Fruit fly (Drosophila melanogaster) whole organism, embryonic: ENCODE results near the gene hng2.

Experiments used
- B-H1 ChIP-seq: fragments of 200-800 bp; sonication (Bioruptor generic); IDR thresholded peaks from 3 replicates; pipeline ENCODE4 v1.3.6; 2022; ENCODE audit warnings: missing biosample characterization, missing genetic modification characterization
- Bteb2 ChIP-seq: fragments of 200-800 bp; sonication (Bioruptor generic); optimal IDR thresholded peaks from 2 replicates; lab custom pipeline; 2016; ENCODE audit warnings: missing biosample characterization, missing genetic modification characterization
- CG10147 ChIP-seq: fragments of 200-800 bp; sonication (Bioruptor generic); optimal IDR thresholded peaks from 2 replicates; lab custom pipeline; 2019; ENCODE audit warnings: missing biosample characterization, mild to moderate bottlenecking, missing genetic modification characterization, moderate library complexity
- CG10267 ChIP-seq: fragments of 200-800 bp; sonication (Bioruptor generic); optimal IDR thresholded peaks from 2 replicates; lab custom pipeline; 2018; ENCODE audit warnings: missing biosample characterization, mild to moderate bottlenecking, missing genetic modification characterization, moderate library complexity
- CG10654 ChIP-seq: fragments of 200-800 bp; sonication (Bioruptor generic); optimal IDR thresholded peaks from 2 replicates; lab custom pipeline; 2016; ENCODE audit warnings: missing biosample characterization, missing genetic modification characterization
- CG12659 ChIP-seq: fragments of 200-800 bp; sonication (Bioruptor generic); optimal IDR thresholded peaks from 3 replicates; lab custom pipeline; 2017; ENCODE audit warnings: mild to moderate bottlenecking, missing biosample characterization, missing genetic modification reagents, missing genetic modification characterization
- CG14710 ChIP-seq: fragments of 200-800 bp; sonication (Bioruptor generic); optimal IDR thresholded peaks from 3 replicates; lab custom pipeline; 2019; ENCODE audit warnings: missing biosample characterization, mild to moderate bottlenecking, missing genetic modification characterization, moderate library complexity
- CG16779 ChIP-seq: fragments of 200-800 bp; sonication (Bioruptor generic); IDR thresholded peaks from 2 replicates; pipeline ENCODE4 v1.3.6; 2022; ENCODE audit warnings: missing biosample characterization, missing genetic modification characterization
- CG17186 ChIP-seq: fragments of 200-800 bp; sonication (Bioruptor generic); optimal IDR thresholded peaks from 3 replicates; lab custom pipeline; 2017; ENCODE audit warnings: missing biosample characterization, missing genetic modification reagents, missing genetic modification characterization
- CG17385 ChIP-seq: fragments of 200-800 bp; sonication (Bioruptor generic); optimal IDR thresholded peaks from 3 replicates; lab custom pipeline; 2018; ENCODE audit warnings: missing biosample characterization, mild to moderate bottlenecking, missing genetic modification characterization
- CG32772 ChIP-seq: fragments of 200-800 bp; sonication (Bioruptor generic); IDR thresholded peaks from 2 replicates; pipeline ENCODE4 v1.3.6; 2022; ENCODE audit warnings: missing biosample characterization, missing genetic modification characterization
- CG4360 ChIP-seq: fragments of 200-800 bp; sonication (Bioruptor generic); IDR thresholded peaks from 2 replicates; pipeline ENCODE4 v1.3.6; 2022; ENCODE audit warnings: missing biosample characterization, missing genetic modification characterization
- CG4707 ChIP-seq: fragments of 200-800 bp; sonication (Bioruptor generic); optimal IDR thresholded peaks from 2 replicates; lab custom pipeline; 2018; ENCODE audit warnings: missing biosample characterization, mild to moderate bottlenecking, missing genetic modification characterization, moderate library complexity
- CG6791 ChIP-seq: fragments of 200-800 bp; sonication (Bioruptor generic); IDR thresholded peaks from 3 replicates; pipeline ENCODE4 v1.3.6; 2022; ENCODE audit warnings: missing biosample characterization, missing genetic modification characterization; ENCODE audit not compliant: partially characterized antibody
- CG8388 ChIP-seq: fragments of 200-800 bp; sonication (Bioruptor generic); optimal IDR thresholded peaks from 2 replicates; lab custom pipeline; 2019; ENCODE audit warnings: missing biosample characterization, mild to moderate bottlenecking, missing genetic modification characterization, moderate library complexity
- CG8944 ChIP-seq: fragments of 200-800 bp; sonication (Bioruptor generic); optimal IDR thresholded peaks from 3 replicates; lab custom pipeline; 2016; ENCODE audit warnings: missing biosample characterization, missing genetic modification characterization
- CG9437 ChIP-seq: fragments of 200-800 bp; sonication (Bioruptor generic); optimal IDR thresholded peaks from 2 replicates; lab custom pipeline; 2018; ENCODE audit warnings: missing biosample characterization, mild to moderate bottlenecking, missing genetic modification characterization
- Eip74EF ChIP-seq, 2 experiments: fragments of 200-800 bp in 1 of 2; fragments of >200 bp in 1 of 2; sonication (Bioruptor generic) in 1 of 2; optimal IDR thresholded peaks; 2 replicates each; lab custom pipeline; 2017 to 2019; ENCODE audit warnings: missing biosample characterization in 2 of 2, missing genetic modification characterization in 2 of 2, mild to moderate bottlenecking in 1 of 2, moderate library complexity in 1 of 2
- HLHmδ ChIP-seq: fragments of 200-800 bp; sonication (Bioruptor generic); optimal IDR thresholded peaks from 2 replicates; lab custom pipeline; 2018; ENCODE audit warnings: missing biosample characterization, mild to moderate bottlenecking, missing genetic modification characterization, moderate library complexity
- Hand ChIP-seq: fragments of 200-800 bp; sonication (Bioruptor generic); optimal IDR thresholded peaks from 2 replicates; lab custom pipeline; 2017; ENCODE audit warnings: mild to moderate bottlenecking, missing biosample characterization, missing genetic modification reagents, missing genetic modification characterization
- Meics ChIP-seq: fragments of 200-800 bp; sonication (Bioruptor generic); optimal IDR thresholded peaks from 2 replicates; lab custom pipeline; 2017; ENCODE audit warnings: missing biosample characterization, mild to moderate bottlenecking, missing genetic modification characterization
- Oli ChIP-seq: fragments of 200-800 bp; sonication (Bioruptor generic); optimal IDR thresholded peaks from 2 replicates; lab custom pipeline; 2018; ENCODE audit warnings: missing biosample characterization, mild to moderate bottlenecking, missing genetic modification characterization, moderate library complexity
- Ravus ChIP-seq: fragments of 200-800 bp; sonication (Bioruptor generic); IDR thresholded peaks from 2 replicates; pipeline ENCODE4 v1.3.6; 2022; ENCODE audit warnings: missing biosample characterization, missing genetic modification characterization
- Side ChIP-seq: fragments of 200-800 bp; sonication (Bioruptor generic); optimal IDR thresholded peaks from 2 replicates; lab custom pipeline; 2016; ENCODE audit warnings: missing biosample characterization, missing genetic modification characterization
- Sox102F ChIP-seq: fragments of 200-800 bp; sonication (Bioruptor generic); optimal IDR thresholded peaks from 2 replicates; lab custom pipeline; 2018; ENCODE audit warnings: missing biosample characterization, mild to moderate bottlenecking, missing genetic modification characterization, moderate library complexity
- Ssrp ChIP-seq: fragments of 200-800 bp; sonication (Bioruptor generic); optimal IDR thresholded peaks from 2 replicates; lab custom pipeline; 2018; ENCODE audit warnings: missing biosample characterization, mild to moderate bottlenecking, missing genetic modification characterization, moderate library complexity
- abd-A ChIP-seq: fragments of 200-800 bp; sonication (Bioruptor generic); optimal IDR thresholded peaks from 3 replicates; lab custom pipeline; 2019; ENCODE audit warnings: missing biosample characterization, mild to moderate bottlenecking, missing genetic modification characterization, moderate library complexity
- ara ChIP-seq: fragments of 200-800 bp; sonication (Bioruptor generic); IDR thresholded peaks from 2 replicates; pipeline ENCODE4 v1.3.6; 2022; ENCODE audit warnings: missing biosample characterization, missing genetic modification characterization
- bowl ChIP-seq: fragments of 200-800 bp; sonication (Bioruptor generic); IDR thresholded peaks from 2 replicates; pipeline ENCODE4 v1.3.6; 2022; ENCODE audit warnings: missing biosample characterization, missing genetic modification characterization
- chif ChIP-seq, 2 experiments: fragments of 200-800 bp; sonication (Bioruptor generic); optimal IDR thresholded peaks; 3 replicates each; lab custom pipeline; 2016; ENCODE audit warnings: missing biosample characterization in 2 of 2, missing genetic modification characterization in 2 of 2
- crol ChIP-seq: fragments of 200-800 bp; sonication (Bioruptor generic); IDR thresholded peaks from 2 replicates; pipeline ENCODE4 v1.3.6; 2022; ENCODE audit warnings: missing biosample characterization, missing genetic modification characterization
- da ChIP-seq: fragments of 200-800 bp; sonication (Bioruptor generic); optimal IDR thresholded peaks from 2 replicates; lab custom pipeline; 2016; ENCODE audit warnings: missing biosample characterization, missing genetic modification characterization
- dmrt11E ChIP-seq: fragments of 200-800 bp; sonication (Bioruptor generic); optimal IDR thresholded peaks from 3 replicates; lab custom pipeline; 2018; ENCODE audit warnings: missing biosample characterization, mild to moderate bottlenecking, missing genetic modification characterization, moderate library complexity
- dpn ChIP-seq, 2 experiments: fragments of 200-800 bp; sonication (Bioruptor generic); optimal IDR thresholded peaks; 3 replicates each; lab custom pipeline; 2016; ENCODE audit warnings: missing biosample characterization in 2 of 2, missing genetic modification characterization in 2 of 2
- ems ChIP-seq: fragments of 200-800 bp; sonication (Bioruptor generic); optimal IDR thresholded peaks from 3 replicates; lab custom pipeline; 2016; ENCODE audit warnings: missing biosample characterization, missing genetic modification characterization
- gce ChIP-seq: fragments of 200-800 bp; sonication (Bioruptor generic); IDR thresholded peaks from 3 replicates; pipeline ENCODE4 v1.3.6; 2022; ENCODE audit warnings: missing biosample characterization, missing genetic modification characterization
- gcm ChIP-seq: fragments of 200-800 bp; sonication (Bioruptor generic); optimal IDR thresholded peaks from 2 replicates; lab custom pipeline; 2019; ENCODE audit warnings: missing biosample characterization, mild to moderate bottlenecking, missing genetic modification characterization, moderate library complexity
- hb ChIP-seq: fragments of 200-800 bp; sonication (Bioruptor generic); IDR thresholded peaks from 3 replicates; pipeline ENCODE4 v1.3.6; 2022; ENCODE audit warnings: missing biosample characterization, missing genetic modification characterization; ENCODE audit not compliant: partially characterized antibody
- lola ChIP-seq, 3 experiments: fragments of >200 bp in 2 of 3; fragments of 200-800 bp in 1 of 3; sonication (Bioruptor generic) in 1 of 3; optimal IDR thresholded peaks; 2 replicates each; lab custom pipeline; 2017 to 2019; ENCODE audit warnings: missing biosample characterization in 3 of 3, missing genetic modification characterization in 3 of 3, mild to moderate bottlenecking in 1 of 3, moderate library complexity in 1 of 3
- pnt ChIP-seq: fragments of 200-800 bp; sonication (Bioruptor generic); optimal IDR thresholded peaks from 3 replicates; lab custom pipeline; 2016; ENCODE audit warnings: missing biosample characterization, missing genetic modification characterization
- sim ChIP-seq: fragments of 200-800 bp; sonication (Bioruptor generic); IDR thresholded peaks from 2 replicates; pipeline ENCODE4 v1.3.6; 2022; ENCODE audit warnings: missing biosample characterization, missing genetic modification characterization
- sr ChIP-seq: fragments of 200-800 bp; sonication (Bioruptor generic); IDR thresholded peaks from 3 replicates; pipeline ENCODE4 v1.3.6; 2022; ENCODE audit warnings: missing biosample characterization, missing genetic modification characterization
- stwl ChIP-seq: fragments of 200-800 bp; sonication (Bioruptor generic); optimal IDR thresholded peaks from 3 replicates; lab custom pipeline; 2018; ENCODE audit warnings: missing biosample characterization, mild to moderate bottlenecking, missing genetic modification characterization, moderate library complexity
- twi ChIP-seq: fragments of 200-800 bp; optimal IDR thresholded peaks from 2 replicates; lab custom pipeline; 2019; ENCODE audit warnings: missing biosample characterization, mild to moderate bottlenecking, missing genetic modification characterization, moderate library complexity
- vfl ChIP-seq: fragments of 200-800 bp; sonication (Bioruptor generic); optimal IDR thresholded peaks from 2 replicates; lab custom pipeline; 2016; ENCODE audit warnings: missing biosample characterization, missing genetic modification characterization
- vnd ChIP-seq: fragments of 200-800 bp; sonication (Bioruptor generic); IDR thresholded peaks from 3 replicates; pipeline ENCODE4 v1.3.6; 2022; ENCODE audit warnings: missing biosample characterization, missing genetic modification characterization; ENCODE audit not compliant: partially characterized antibody
- wek ChIP-seq: fragments of 200-800 bp; sonication (Bioruptor generic); optimal IDR thresholded peaks from 3 replicates; lab custom pipeline; 2018; ENCODE audit warnings: missing biosample characterization, mild to moderate bottlenecking, missing genetic modification characterization, moderate library complexity

Gene hng2

DNA sequence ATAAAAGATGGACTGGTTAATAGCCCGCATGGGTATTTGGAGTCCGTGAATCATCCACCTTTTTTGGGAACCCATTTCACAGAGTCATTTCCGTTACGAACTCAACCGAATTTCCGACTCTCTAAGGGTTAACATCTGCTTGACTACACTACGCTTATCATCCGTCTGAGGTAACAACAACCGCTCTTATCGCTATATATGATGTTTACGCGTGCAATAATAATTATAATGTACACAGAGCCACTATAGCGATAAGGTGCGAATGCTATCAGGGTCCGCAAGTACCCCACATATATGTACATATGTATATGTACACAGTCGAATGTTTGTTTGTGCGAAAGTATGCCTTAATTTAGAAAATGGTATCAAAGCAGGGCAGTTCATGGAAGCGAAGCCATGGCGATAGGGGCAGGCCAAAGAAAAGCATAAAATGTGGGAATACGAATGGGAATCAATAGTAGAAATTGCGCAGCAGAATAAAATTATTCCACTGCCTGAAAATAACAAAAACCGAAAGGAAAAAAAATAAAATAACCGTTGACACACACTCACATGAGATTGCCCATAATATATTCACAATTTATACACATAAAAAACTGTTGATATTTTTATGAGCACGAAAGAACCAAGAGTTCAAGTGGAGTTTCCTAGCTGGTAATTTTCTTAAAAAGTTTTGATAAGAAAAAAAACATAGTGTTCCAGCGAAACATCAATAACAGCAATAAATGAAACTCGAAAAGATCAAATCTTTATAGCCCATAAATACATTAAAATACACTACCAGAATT, 4.5 kb downstream of the hng2 start:
- TF ChIP-seq sim (GFP tag; lab: Robert Waterston, UW) (0 out of 2 replicates have a peak, but pooled peaks have one; percentile 53), Meics (GFP tag; lab: Kevin White, UChicago) (peak; percentile 72), Bteb2 (GFP tag; lab: Kevin White, UChicago) (peak; percentile 69), hb (GFP tag; lab: Robert Waterston, UW) (no peak), bowl (peak; percentile 67), gce (GFP tag; lab: Robert Waterston, UW) (peak; percentile 84), Eip74EF (GFP tag; optimal IDR thresholded peaks at IDR 0.05; lab: Kevin White, UChicago) (peak in 1 of 2 experiments; percentile 65), CG32772 (GFP tag; lab: Robert Waterston, UW) (peak; percentile 60), CG6791 (no peak), Hand (GFP tag; lab: Kevin White, UChicago) (peak; percentile 85), CG16779 (GFP tag; lab: Robert Waterston, UW) (peak; percentile 81), CG4707 (GFP tag; lab: Kevin White, UChicago) (peak; percentile 95), HLHmδ (peak; percentile 96), Sox102F (GFP tag; lab: Kevin White, UChicago) (peak; percentile 66), Side (GFP tag; lab: Kevin White, UChicago) (peak; percentile 85), stwl (tag; lab: Kevin White, UChicago) (peak; percentile 3), Oli (tag; lab: Kevin White, UChicago) (no peak), CG4360 (GFP tag; lab: Robert Waterston, UW) (peak; percentile 72), pnt (GFP tag; lab: Kevin White, UChicago) (peak; percentile 63), ems (GFP tag; lab: Kevin White, UChicago) (peak; percentile 77), vnd (GFP tag; lab: Robert Waterston, UW) (no peak), dpn (GFP tag; optimal IDR thresholded peaks at IDR 0.05; lab: Kevin White, UChicago) (peak in 1 of 2 experiments; percentile 70), gcm (GFP tag; lab: Kevin White, UChicago) (peak; percentile 94), chif (GFP tag; optimal IDR thresholded peaks at IDR 0.05; lab: Kevin White, UChicago) (peak; percentile 54 to 68), CG17385 (GFP tag; lab: Kevin White, UChicago) (peak; percentile 81), abd-A (tag; lab: Kevin White, UChicago) (peak; percentile 80), CG8388 (peak; percentile 65), wek (GFP tag; lab: Kevin White, UChicago) (peak; percentile 97), twi (tag; lab: Kevin White, UChicago) (peak; percentile 80), CG12659 (peak; percentile 83), Ravus (GFP tag; lab: Robert Waterston, UW) (0 out of 2 replicates have a peak, but pooled peaks have one; percentile 0), crol (GFP tag; lab: Robert Waterston, UW) (no peak; the same call in 1 of the 2 replicates), B-H1 (GFP tag; lab: Robert Waterston, UW) (peak; percentile 47), ara (GFP tag; lab: Robert Waterston, UW) (peak; percentile 87), CG10654 (GFP tag; lab: Kevin White, UChicago) (peak; percentile 75), CG10147 (GFP tag; lab: Kevin White, UChicago) (peak; percentile 0), CG9437 (GFP tag; lab: Kevin White, UChicago) (peak; percentile 34), CG8944 (GFP tag; lab: Kevin White, UChicago) (peak; percentile 55), CG14710 (peak; percentile 71), CG17186 (GFP tag; lab: Kevin White, UChicago) (peak; percentile 67), lola (GFP tag; optimal IDR thresholded peaks at IDR 0.05; lab: Kevin White, UChicago) (peak in 1 of 3 experiments; percentile 62), dmrt11E (tag; lab: Kevin White, UChicago) (peak; percentile 77), sr (GFP tag; lab: Robert Waterston, UW) (peak; percentile 79), CG10267 (tag; lab: Kevin White, UChicago) (peak; percentile 44), Ssrp (no peak), da (GFP tag; lab: Kevin White, UChicago) (peak; percentile 74), vfl (peak; percentile 73)
